Fruit fly (Drosophila melanogaster) whole organism, pupa: Measurements from ENCODE around the gene CG8483.

ENCODE experiments used
- CG10348 ChIP-seq: fragments of 200-800 bp; sonication (Bioruptor generic); IDR thresholded peaks from 2 replicates; pipeline ENCODE4 v1.3.6; 2022; ENCODE audit warnings: missing biosample characterization, missing genetic modification characterization
- CG12605 ChIP-seq: fragments of 200-800 bp; sonication (Bioruptor generic); IDR thresholded peaks from 2 replicates; pipeline ENCODE4 v1.3.6; 2022; ENCODE audit warnings: missing biosample characterization, missing genetic modification characterization
- CG14655 ChIP-seq: fragments of 200-800 bp; sonication (Bioruptor generic); optimal IDR thresholded peaks from 3 replicates; lab custom pipeline; 2017; ENCODE audit warnings: mild to moderate bottlenecking, missing biosample characterization, missing genetic modification reagents, missing genetic modification characterization
- CG15710 ChIP-seq: fragments of 200-800 bp; sonication (Bioruptor generic); optimal IDR thresholded peaks from 2 replicates; lab custom pipeline; 2018; ENCODE audit warnings: missing biosample characterization, mild to moderate bottlenecking, missing genetic modification characterization, moderate library complexity
- CG17806 ChIP-seq: fragments of 200-800 bp; sonication (Bioruptor generic); optimal IDR thresholded peaks from 2 replicates; lab custom pipeline; 2018; ENCODE audit warnings: missing biosample characterization, mild to moderate bottlenecking, missing genetic modification characterization, moderate library complexity
- CG4496 ChIP-seq: fragments of 200-800 bp; sonication (Bioruptor generic); IDR thresholded peaks from 3 replicates; pipeline ENCODE4 v1.3.6; 2022; ENCODE audit warnings: missing biosample characterization, missing genetic modification characterization
- CG8301 ChIP-seq: fragments of 200-800 bp; sonication (Bioruptor generic); optimal IDR thresholded peaks from 2 replicates; lab custom pipeline; 2018; ENCODE audit warnings: missing biosample characterization, mild to moderate bottlenecking, missing genetic modification characterization
- CG9948 ChIP-seq: fragments of 200-800 bp; sonication (Bioruptor generic); optimal IDR thresholded peaks from 2 replicates; lab custom pipeline; 2018; ENCODE audit warnings: missing biosample characterization, mild to moderate bottlenecking, missing genetic modification characterization, moderate library complexity
- D1 ChIP-seq: fragments of 200-800 bp; sonication (Bioruptor generic); optimal IDR thresholded peaks from 2 replicates; lab custom pipeline; 2018; ENCODE audit warnings: missing biosample characterization, mild to moderate bottlenecking, missing genetic modification characterization, moderate library complexity
- EcR ChIP-seq: fragments of 200-800 bp; sonication (Bioruptor generic); optimal IDR thresholded peaks from 3 replicates; lab custom pipeline; 2019; ENCODE audit warnings: missing biosample characterization, missing genetic modification characterization, mild to moderate bottlenecking, moderate library complexity, missing genetic modification reagents
- Ets98B ChIP-seq: fragments of 200-800 bp; sonication (Bioruptor generic); IDR thresholded peaks from 2 replicates; pipeline ENCODE4 v1.3.6; 2022; ENCODE audit warnings: missing biosample characterization, missing genetic modification characterization
- Pif1B ChIP-seq: fragments of 200-800 bp; sonication (Bioruptor generic); optimal IDR thresholded peaks from 3 replicates; lab custom pipeline; 2016; ENCODE audit warnings: missing biosample characterization, missing genetic modification characterization
- Snoo ChIP-seq: fragments of 200-800 bp; sonication (Bioruptor generic); optimal IDR thresholded peaks from 3 replicates; lab custom pipeline; 2017; ENCODE audit warnings: missing biosample characterization, mild to moderate bottlenecking, missing genetic modification characterization, inconsistent platforms

dm6 chr3R:13188219-13188618 is 26.0 kb downstream of the CG8483 start, which contains the start of gene CG14380:
- no peak for TF ChIP-seq CG14655 (GFP tag; lab: Kevin White, UChicago)
- TF ChIP-seq CG8301 (tag; lab: Kevin White, UChicago) = no peak
- no peak for TF ChIP-seq CG12605 (GFP tag; lab: Robert Waterston, UW)
- TF ChIP-seq CG4496 = no peak
- no peak for TF ChIP-seq CG10348 (GFP tag; lab: Robert Waterston, UW)
- TF ChIP-seq EcR (GFP tag; lab: Kevin White, UChicago) = no peak
- TF ChIP-seq CG9948 = no peak
- no peak for TF ChIP-seq CG15710 (tag; lab: Kevin White, UChicago)
- no peak for TF ChIP-seq D1 (tag; lab: Kevin White, UChicago)
- no peak for TF ChIP-seq Ets98B (GFP tag; lab: Robert Waterston, UW)
- TF ChIP-seq CG17806 (tag; lab: Kevin White, UChicago) = no peak
- TF ChIP-seq Snoo (tag; lab: Kevin White, UChicago) = no peak
- no peak for TF ChIP-seq Pif1B (GFP tag; lab: Kevin White, UChicago)
